Fruit fly (Drosophila melanogaster): ENCODE measurements around the gene Ulp1.

Ulp1 gene

dm6 chrX:19155922-19156437 lies 52.0 kb downstream of the Ulp1 start (continued):
- peak; percentile 86 for TF ChIP-seq CG6689 (GFP tag; IDR thresholded peaks at IDR 0.05)
- peak; percentile 84 for TF ChIP-seq CG17361 (GFP tag; IDR thresholded peaks at IDR 0.05)
- peak; percentile 76 for TF ChIP-seq CG1529 (GFP tag; optimal IDR thresholded peaks at IDR 0.05)
- TF ChIP-seq Sox102F (GFP tag; optimal IDR thresholded peaks at IDR 0.05): peak; percentile 56
- TF ChIP-seq CG11247 (GFP tag; IDR thresholded peaks at IDR 0.05): peak; percentile 79
- peak; percentile 66 for TF ChIP-seq esg (GFP tag; conservative IDR thresholded peaks at IDR 0.05)
- peak; percentile 65 for TF ChIP-seq scrt (GFP tag; optimal IDR thresholded peaks at IDR 0.05)
- peak; percentile 93 for TF ChIP-seq CG14710 (tag; optimal IDR thresholded peaks at IDR 0.05)
- peak; percentile 79 for TF ChIP-seq Six4 (GFP tag; optimal IDR thresholded peaks at IDR 0.05)
- no peak for TF ChIP-seq pho (GFP tag; optimal IDR thresholded peaks at IDR 0.05)
- peak; percentile 44 for TF ChIP-seq psq (GFP tag; optimal IDR thresholded peaks at IDR 0.05)
- peak; percentile 72; the same call in 1 of the 3 replicates for TF ChIP-seq CG2889 (GFP tag; IDR thresholded peaks at IDR 0.05)
- peak in 1 of 2 experiments; percentile 64 for TF ChIP-seq chif (GFP tag; optimal IDR thresholded peaks at IDR 0.05)
- peak; percentile 62 for TF ChIP-seq trh (GFP tag; optimal IDR thresholded peaks at IDR 0.05)
- TF ChIP-seq sob (GFP tag; IDR thresholded peaks at IDR 0.05): peak; percentile 80
- TF ChIP-seq CG14441 (GFP tag; IDR thresholded peaks at IDR 0.05): 0 out of 2 replicates have a peak, but pooled peaks have one; percentile 41
- peak; percentile 91 for TF ChIP-seq vvl (GFP tag; IDR thresholded peaks at IDR 0.05)
- peak; percentile 74 for TF ChIP-seq Nf-YB (GFP tag; optimal IDR thresholded peaks at IDR 0.05)
- TF ChIP-seq CG10147 (GFP tag; optimal IDR thresholded peaks at IDR 0.05): peak; percentile 80
- TF ChIP-seq CG32772 (GFP tag; IDR thresholded peaks at IDR 0.05): peak; percentile 82
- TF ChIP-seq CG18011 (GFP tag; optimal IDR thresholded peaks at IDR 0.05): no peak
- no peak for TF ChIP-seq CG11398 (GFP tag; optimal IDR thresholded peaks at IDR 0.05)
- TF ChIP-seq CG8281 (tag; optimal IDR thresholded peaks at IDR 0.05): peak; percentile 38
- peak; percentile 37 for TF ChIP-seq B-H2 (GFP tag; optimal IDR thresholded peaks at IDR 0.05)
- peak; percentile 36 for TF ChIP-seq CG4707 (GFP tag; optimal IDR thresholded peaks at IDR 0.05)
- TF ChIP-seq CG8089 (GFP tag; optimal IDR thresholded peaks at IDR 0.05): peak; percentile 38
- TF ChIP-seq repo (GFP tag; optimal IDR thresholded peaks at IDR 0.05): no peak
- TF ChIP-seq ftz-f1 (GFP tag; optimal IDR thresholded peaks at IDR 0.05): no peak
- TF ChIP-seq oc (tag; optimal IDR thresholded peaks at IDR 0.05): peak; percentile 67
- TF ChIP-seq Stat92E (GFP tag; optimal IDR thresholded peaks at IDR 0.05): peak in 1 of 3 experiments; percentile 85
- peak; percentile 16 for TF ChIP-seq Antp (GFP tag; optimal IDR thresholded peaks at IDR 0.05)
- peak; percentile 52; the same call in 1 of the 2 replicates for TF ChIP-seq CG32767 (GFP tag; IDR thresholded peaks at IDR 0.05)
- peak; percentile 90 for TF ChIP-seq CG16815 (GFP tag; optimal IDR thresholded peaks at IDR 0.05)
- TF ChIP-seq MTF-1 (GFP tag; optimal IDR thresholded peaks at IDR 0.05; ENCODE audit: borderline replicate concordance): peak; percentile 61
- peak; percentile 38 for TF ChIP-seq Vsx1 (GFP tag; optimal IDR thresholded peaks at IDR 0.05)
- TF ChIP-seq Chrac-16 (GFP tag; optimal IDR thresholded peaks at IDR 0.05): peak; percentile 85
- peak; percentile 65; the same call in 2 of the 3 replicates for TF ChIP-seq z (GFP tag; IDR thresholded peaks at IDR 0.05)
- peak; percentile 65 for TF ChIP-seq NfI (GFP tag; optimal IDR thresholded peaks at IDR 0.05)
- TF ChIP-seq shn (GFP tag; optimal IDR thresholded peaks at IDR 0.05): no peak
- no peak for TF ChIP-seq Dfd (GFP tag; optimal IDR thresholded peaks at IDR 0.05)
- TF ChIP-seq grn (GFP tag; optimal IDR thresholded peaks at IDR 0.05): peak; percentile 88
- peak; percentile 64 for TF ChIP-seq Lhr (GFP tag; optimal IDR thresholded peaks at IDR 0.05)
- TF ChIP-seq CHES-1-like (GFP tag; optimal IDR thresholded peaks at IDR 0.05): no peak
- peak; percentile 48; the same call in 1 of the 3 replicates for TF ChIP-seq ken (GFP tag; IDR thresholded peaks at IDR 0.05)
- TF ChIP-seq CG9437 (GFP tag; optimal IDR thresholded peaks at IDR 0.05): peak; percentile 60
- peak; percentile 58; the same call in 1 of the 3 replicates for TF ChIP-seq H15 (GFP tag; IDR thresholded peaks at IDR 0.05)
- TF ChIP-seq pb (GFP tag; optimal IDR thresholded peaks at IDR 0.05): no peak
- no peak for TF ChIP-seq D (optimal IDR thresholded peaks at IDR 0.05)
- peak; percentile 82 for TF ChIP-seq D (GFP tag; optimal IDR thresholded peaks at IDR 0.05)
- no peak for TF ChIP-seq Atf3 (GFP tag; optimal IDR thresholded peaks at IDR 0.05)

All from whole organism, embryonic.